Fruit fly (Drosophila melanogaster): ENCODE measurements around the gene gukh.

Gene gukh

DNA sequence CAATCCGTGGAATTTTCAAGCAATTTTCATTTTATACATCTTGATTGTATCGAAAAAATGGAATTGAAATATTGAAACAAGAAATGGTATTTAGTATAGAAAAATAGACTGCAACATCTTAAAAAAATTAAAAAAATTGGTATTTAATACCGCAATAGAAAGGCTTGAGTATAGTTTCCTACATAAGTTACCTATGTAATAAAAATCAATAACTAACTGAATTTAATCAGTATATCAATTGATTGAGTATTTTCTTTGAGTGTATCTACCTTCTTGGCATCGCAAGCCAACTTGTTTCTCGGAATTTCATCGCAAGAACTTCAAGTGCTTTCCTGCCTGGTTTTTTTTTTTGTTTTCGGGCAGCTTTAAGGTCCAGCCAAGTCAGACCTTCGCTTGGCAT lies 6.7 kb downstream of the gukh start:
- TF ChIP-seq CG14655 (GFP tag; optimal IDR thresholded peaks at IDR 0.05) (peak; percentile 79), rn (GFP tag; IDR thresholded peaks at IDR 0.05) (no peak), CG9948 (tag; optimal IDR thresholded peaks at IDR 0.05) (peak; percentile 84), D1 (tag; optimal IDR thresholded peaks at IDR 0.05) (no peak), Pif1A (GFP tag; optimal IDR thresholded peaks at IDR 0.05) (peak; percentile 56), CG10348 (GFP tag; IDR thresholded peaks at IDR 0.05) (no peak), CG34367 (tag; optimal IDR thresholded peaks at IDR 0.05) (peak; percentile 65), CG13204 (GFP tag; optimal IDR thresholded peaks at IDR 0.05) (no peak), CG15710 (tag; optimal IDR thresholded peaks at IDR 0.05) (peak; percentile 78), CG8301 (tag; optimal IDR thresholded peaks at IDR 0.05) (peak; percentile 61), CG8159 (tag; optimal IDR thresholded peaks at IDR 0.05) (peak; percentile 86), CG17806 (tag; optimal IDR thresholded peaks at IDR 0.05) (peak; percentile 78), Snoo (tag; optimal IDR thresholded peaks at IDR 0.05) (peak; percentile 53), gl (tag; optimal IDR thresholded peaks at IDR 0.05) (peak; percentile 16), Pif1B (GFP tag; optimal IDR thresholded peaks at IDR 0.05) (peak; percentile 47), EcR (GFP tag; optimal IDR thresholded peaks at IDR 0.05) (no peak)

DNA sequence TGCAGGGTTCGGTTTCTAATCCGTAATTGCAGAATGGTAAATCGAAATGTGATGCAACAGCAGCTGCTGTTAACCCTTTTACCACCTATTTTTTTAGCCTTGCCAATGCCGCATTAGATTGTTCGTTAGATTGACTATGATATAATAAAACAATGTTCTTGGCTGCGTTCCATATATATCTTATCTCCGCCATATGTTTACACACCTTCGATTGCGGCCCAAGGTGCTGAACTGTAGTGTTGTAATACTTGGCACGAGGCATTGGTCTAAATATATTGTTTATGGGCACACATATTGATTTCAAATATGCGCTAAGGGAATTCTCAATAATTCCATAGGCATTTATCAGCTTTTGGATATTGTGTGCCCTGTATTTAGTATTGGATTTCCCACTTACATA lies 7.9 kb downstream of the gukh start:
- TF ChIP-seq Pif1B (GFP tag; optimal IDR thresholded peaks at IDR 0.05) (no peak), CG4496 (GFP tag; IDR thresholded peaks at IDR 0.05) (no peak), Snoo (tag; optimal IDR thresholded peaks at IDR 0.05) (no peak), CG34367 (tag; optimal IDR thresholded peaks at IDR 0.05) (no peak), CG8301 (tag; optimal IDR thresholded peaks at IDR 0.05) (no peak), Pif1A (GFP tag; optimal IDR thresholded peaks at IDR 0.05) (no peak), D1 (tag; optimal IDR thresholded peaks at IDR 0.05) (no peak), CG14655 (GFP tag; optimal IDR thresholded peaks at IDR 0.05) (no peak), CG13204 (GFP tag; optimal IDR thresholded peaks at IDR 0.05) (no peak), fd96Ca (GFP tag; IDR thresholded peaks at IDR 0.05) (no peak), Ets98B (GFP tag; IDR thresholded peaks at IDR 0.05) (no peak), CG8159 (tag; optimal IDR thresholded peaks at IDR 0.05) (no peak), CG32121 (GFP tag; IDR thresholded peaks at IDR 0.05) (no peak), EcR (GFP tag; optimal IDR thresholded peaks at IDR 0.05) (no peak), rn (GFP tag; IDR thresholded peaks at IDR 0.05) (no peak)

DNA sequence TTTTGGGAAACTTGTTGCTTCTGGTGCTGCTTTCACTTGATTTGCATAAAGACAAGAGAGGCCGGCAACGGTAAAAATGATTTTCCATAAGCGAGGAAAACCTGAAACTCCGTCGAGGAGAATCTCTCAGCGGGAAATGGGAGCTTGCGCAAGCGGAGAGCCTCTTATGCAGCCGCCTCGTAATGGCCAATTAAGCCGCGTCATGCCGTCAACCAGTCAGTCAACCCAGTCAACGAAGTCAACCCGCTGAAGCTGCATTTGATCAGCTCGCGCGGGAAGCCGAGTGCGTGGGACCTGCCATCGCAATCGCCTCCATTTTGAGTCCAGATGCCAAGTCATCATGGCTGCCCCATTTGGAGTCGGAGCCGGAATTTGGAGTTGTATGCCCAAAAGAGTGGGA lies 9.3 kb downstream of the gukh start:
- TF ChIP-seq CG8159 (tag; optimal IDR thresholded peaks at IDR 0.05) (no peak), CG17806 (tag; optimal IDR thresholded peaks at IDR 0.05) (no peak), CG4496 (GFP tag; IDR thresholded peaks at IDR 0.05) (0 out of 3 replicates have a peak, but pooled peaks have one; percentile 47), CG14655 (GFP tag; optimal IDR thresholded peaks at IDR 0.05) (no peak), CG13204 (GFP tag; optimal IDR thresholded peaks at IDR 0.05) (no peak)

DNA sequence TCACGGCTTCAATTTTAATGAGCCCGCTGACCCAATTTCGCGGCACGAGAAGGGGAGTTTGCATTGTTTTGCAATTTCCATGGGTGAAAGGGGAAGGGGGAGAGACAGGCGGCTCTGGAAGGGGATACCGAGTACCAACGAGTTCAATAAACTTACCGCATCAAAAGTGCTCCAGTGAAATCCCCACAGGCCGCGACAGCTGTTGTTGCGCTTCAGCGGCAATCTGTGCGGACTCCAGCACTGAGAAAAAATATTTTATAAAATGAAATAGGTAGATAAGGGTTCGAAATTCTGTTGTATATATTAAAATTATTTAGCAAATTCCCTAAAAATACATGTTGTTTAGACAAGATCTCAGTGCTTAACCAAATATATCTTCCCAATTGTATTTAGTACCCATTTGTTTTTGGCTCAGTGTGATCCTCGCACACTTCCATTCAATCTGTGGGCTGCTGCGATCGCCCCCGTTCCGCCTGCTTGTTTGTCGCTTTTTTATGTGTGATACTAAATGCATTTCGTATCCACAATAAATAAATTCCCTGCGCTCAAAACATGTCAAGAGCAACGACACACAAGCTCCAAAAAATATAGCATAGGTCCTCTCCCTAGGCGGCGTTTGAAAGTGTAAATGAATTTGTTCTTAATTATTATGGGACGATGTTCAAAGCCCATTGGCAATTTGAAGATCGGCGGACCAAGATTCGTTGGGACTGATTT lies 11.9 kb downstream of the gukh start:
- TF ChIP-seq CG8301 (tag; optimal IDR thresholded peaks at IDR 0.05) (peak; percentile 88), CG13204 (GFP tag; optimal IDR thresholded peaks at IDR 0.05) (peak; percentile 72), CG32121 (GFP tag; IDR thresholded peaks at IDR 0.05) (peak; percentile 85), fd96Ca (GFP tag; IDR thresholded peaks at IDR 0.05) (peak; percentile 76), CG17806 (tag; optimal IDR thresholded peaks at IDR 0.05) (peak; percentile 91), Snoo (tag; optimal IDR thresholded peaks at IDR 0.05) (peak; percentile 87), CG10348 (GFP tag; IDR thresholded peaks at IDR 0.05) (0 out of 2 replicates have a peak, but pooled peaks have one; percentile 21), rn (GFP tag; IDR thresholded peaks at IDR 0.05) (peak; percentile 73), CG9948 (tag; optimal IDR thresholded peaks at IDR 0.05) (peak; percentile 88), CG14655 (GFP tag; optimal IDR thresholded peaks at IDR 0.05) (peak; percentile 88), CG4496 (GFP tag; IDR thresholded peaks at IDR 0.05) (peak; percentile 93), CG34367 (tag; optimal IDR thresholded peaks at IDR 0.05) (peak; percentile 82), EcR (GFP tag; optimal IDR thresholded peaks at IDR 0.05) (peak; percentile 96), CG15710 (tag; optimal IDR thresholded peaks at IDR 0.05) (peak; percentile 91), Ets98B (GFP tag; IDR thresholded peaks at IDR 0.05) (peak; percentile 89), CG12605 (GFP tag; IDR thresholded peaks at IDR 0.05) (peak; percentile 86), D1 (tag; optimal IDR thresholded peaks at IDR 0.05) (peak; percentile 73), Pif1B (GFP tag; optimal IDR thresholded peaks at IDR 0.05) (peak; percentile 86), gl (tag; optimal IDR thresholded peaks at IDR 0.05) (peak; percentile 69), Pif1A (GFP tag; optimal IDR thresholded peaks at IDR 0.05) (peak; percentile 94), CG8159 (tag; optimal IDR thresholded peaks at IDR 0.05) (peak; percentile 93)

DNA sequence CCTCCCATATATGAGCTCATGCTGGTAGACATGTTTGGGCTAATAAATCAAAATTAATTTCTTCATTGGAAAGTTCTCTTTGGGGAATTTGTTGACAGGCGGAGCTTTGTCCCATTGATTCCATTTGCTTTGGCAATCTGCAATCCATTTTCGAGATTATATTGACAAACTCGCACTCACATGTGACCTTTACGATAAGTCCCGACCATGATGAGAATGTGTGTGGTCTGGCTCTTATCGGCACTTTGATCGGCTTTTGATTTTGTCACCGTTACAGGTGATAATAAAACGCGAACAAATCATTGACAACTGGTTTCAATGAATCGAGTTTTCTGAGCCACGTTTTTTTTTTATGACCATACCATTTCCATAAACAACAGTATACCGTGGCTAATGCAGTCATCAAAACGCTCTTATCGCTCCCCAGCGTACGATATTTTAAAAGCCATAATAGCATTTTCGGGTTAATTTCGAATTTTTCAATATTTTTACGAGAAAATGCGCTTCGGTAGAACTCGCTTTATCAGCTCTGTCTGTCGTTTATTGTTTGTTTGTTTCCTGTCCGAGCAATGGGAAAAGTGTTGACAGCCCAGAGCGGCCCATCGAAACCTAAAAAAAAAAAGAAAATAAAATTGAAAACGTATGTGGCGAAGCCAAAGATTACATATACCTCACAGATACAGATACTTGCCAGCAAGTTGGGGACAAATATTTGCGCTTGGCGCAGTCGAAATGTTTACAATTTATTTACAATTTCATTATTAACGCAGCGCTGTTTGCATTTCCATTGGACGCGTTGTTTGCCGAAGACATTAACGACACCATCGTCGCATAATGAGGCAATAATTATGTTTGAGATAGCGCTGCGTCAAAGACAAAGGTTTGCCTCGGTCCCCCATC lies 13.8 kb downstream of the gukh start:
- TF ChIP-seq fd96Ca (GFP tag; IDR thresholded peaks at IDR 0.05) (no peak), CG13204 (GFP tag; optimal IDR thresholded peaks at IDR 0.05) (peak; percentile 12)

DNA sequence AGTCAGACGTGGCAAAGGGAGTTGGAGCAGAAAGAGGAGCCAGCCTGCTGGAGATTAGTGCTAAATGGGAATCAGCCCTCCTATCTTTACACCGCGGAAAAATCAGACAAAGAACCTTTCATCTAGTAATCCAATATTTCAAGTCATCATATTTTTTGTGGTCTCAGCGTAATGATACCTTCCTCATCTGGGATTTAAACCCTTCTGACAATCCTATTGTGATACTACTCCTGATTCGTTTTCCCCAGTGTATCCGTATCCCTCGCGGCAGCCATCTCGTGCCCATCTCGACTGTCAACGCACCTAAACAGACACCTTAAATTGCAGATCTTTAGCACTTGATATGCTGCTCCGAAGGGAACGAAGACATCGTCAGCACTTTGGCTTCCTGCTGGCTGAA lies 14.5 kb downstream of the gukh start:
- TF ChIP-seq gl (tag; optimal IDR thresholded peaks at IDR 0.05) (peak; percentile 8), CG4496 (GFP tag; IDR thresholded peaks at IDR 0.05) (0 out of 3 replicates have a peak, but pooled peaks have one; percentile 31), CG13204 (GFP tag; optimal IDR thresholded peaks at IDR 0.05) (no peak), Snoo (tag; optimal IDR thresholded peaks at IDR 0.05) (no peak), CG9948 (tag; optimal IDR thresholded peaks at IDR 0.05) (peak; percentile 63), CG10348 (GFP tag; IDR thresholded peaks at IDR 0.05) (no peak), EcR (GFP tag; optimal IDR thresholded peaks at IDR 0.05) (no peak), CG12605 (GFP tag; IDR thresholded peaks at IDR 0.05) (no peak), CG8301 (tag; optimal IDR thresholded peaks at IDR 0.05) (peak; percentile 51), fd96Ca (GFP tag; IDR thresholded peaks at IDR 0.05) (peak; percentile 62; the same call in 2 of the 3 replicates), rn (GFP tag; IDR thresholded peaks at IDR 0.05) (no peak), Pif1A (GFP tag; optimal IDR thresholded peaks at IDR 0.05) (peak; percentile 41), Pif1B (GFP tag; optimal IDR thresholded peaks at IDR 0.05) (peak; percentile 9), CG17806 (tag; optimal IDR thresholded peaks at IDR 0.05) (peak; percentile 66), CG8159 (tag; optimal IDR thresholded peaks at IDR 0.05) (peak; percentile 60), D1 (tag; optimal IDR thresholded peaks at IDR 0.05) (no peak), CG14655 (GFP tag; optimal IDR thresholded peaks at IDR 0.05) (peak; percentile 66), CG34367 (tag; optimal IDR thresholded peaks at IDR 0.05) (peak; percentile 59), CG15710 (tag; optimal IDR thresholded peaks at IDR 0.05) (peak; percentile 52), Ets98B (GFP tag; IDR thresholded peaks at IDR 0.05) (peak; percentile 32; the same call in 1 of the 2 replicates), CG32121 (GFP tag; IDR thresholded peaks at IDR 0.05) (no peak)
